Worm (Caenorhabditis elegans): ENCODE measurements around the gene pifk-1.

Gene pifk-1

DNA sequence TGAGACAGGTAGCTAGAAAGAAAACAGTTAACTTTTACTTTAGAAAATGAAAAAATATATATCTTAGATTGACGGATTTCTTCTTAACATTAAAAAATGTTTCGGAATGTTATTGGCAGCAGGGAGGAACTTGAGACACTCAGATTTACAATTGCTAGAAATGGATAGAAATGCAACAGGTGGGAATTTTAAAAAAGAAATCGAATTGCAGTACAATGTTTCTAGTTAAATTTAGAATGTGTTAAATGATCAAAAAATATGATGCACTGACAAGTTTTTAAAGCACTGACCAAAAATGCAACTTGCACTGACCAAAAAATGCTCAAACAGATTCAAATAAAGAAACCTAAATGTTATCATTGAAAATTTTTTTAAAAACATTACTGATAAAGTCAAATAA lies 1.8 kb upstream of the pifk-1 start:
- no peak for TF ChIP-seq npax-4 (tag; optimal IDR thresholded peaks at IDR 0.05)
- TF ChIP-seq ceh-48 (tag; optimal IDR thresholded peaks at IDR 0.05) = no peak
- TF ChIP-seq ceh-22 (tag; optimal IDR thresholded peaks at IDR 0.05) = no peak
- no peak for TF ChIP-seq gmeb-2 (tag; optimal IDR thresholded peaks at IDR 0.05)
- no peak for TF ChIP-seq nhr-11 (tag; optimal IDR thresholded peaks at IDR 0.05)
- TF ChIP-seq hlh-8 (tag; optimal IDR thresholded peaks at IDR 0.05) = no peak
- TF ChIP-seq dmd-4 (tag; optimal IDR thresholded peaks at IDR 0.05; ENCODE audit: borderline replicate concordance) = no peak
- no peak for TF ChIP-seq nfya-1 (tag; optimal IDR thresholded peaks at IDR 0.05)
- TF ChIP-seq ceh-24 (tag; optimal IDR thresholded peaks at IDR 0.05) = no peak
- TF ChIP-seq ref-2 (tag; optimal IDR thresholded peaks at IDR 0.05) = no peak
- no peak for TF ChIP-seq elt-2 (tag; optimal IDR thresholded peaks at IDR 0.05)
- no peak for TF ChIP-seq ztf-16 (tag; optimal IDR thresholded peaks at IDR 0.05)
- no peak for TF ChIP-seq hlh-15 (tag; optimal IDR thresholded peaks at IDR 0.05)
- TF ChIP-seq ama-1 (optimal IDR thresholded peaks at IDR 0.05) = no peak
- no peak for TF ChIP-seq ceh-34 (tag; optimal IDR thresholded peaks at IDR 0.05)
- no peak for TF ChIP-seq elt-4 (tag; optimal IDR thresholded peaks at IDR 0.05)
- no peak for TF ChIP-seq zip-5 (tag; optimal IDR thresholded peaks at IDR 0.05)
- TF ChIP-seq pat-9 (tag; optimal IDR thresholded peaks at IDR 0.05) = no peak

ce11 chrX:918097-918496 lies 6.2 kb downstream of the pifk-1 start, which contains the start of gene F35H12.5:
F35H12.5 (plus strand) TSS chrX:918397.
- TF ChIP-seq ztf-16 (tag; optimal IDR thresholded peaks at IDR 0.05) (no peak), nhr-11 (tag; optimal IDR thresholded peaks at IDR 0.05) (no peak), pqm-1 (tag; optimal IDR thresholded peaks at IDR 0.05) (no peak), fkh-6 (tag; optimal IDR thresholded peaks at IDR 0.05) (no peak), Y22D7AL.16 (tag; optimal IDR thresholded peaks at IDR 0.05) (no peak), unc-3 (GFP tag; conservative IDR thresholded peaks at IDR 0.05) (no peak), unc-3 (tag; optimal IDR thresholded peaks at IDR 0.05) (no peak), tbx-7 (tag; optimal IDR thresholded peaks at IDR 0.05) (no peak), syd-9 (tag; optimal IDR thresholded peaks at IDR 0.05) (no peak), pax-1 (tag; optimal IDR thresholded peaks at IDR 0.05) (no peak), C08G9.2 (tag; optimal IDR thresholded peaks at IDR 0.05) (no peak), ceh-22 (tag; optimal IDR thresholded peaks at IDR 0.05) (no peak), pha-4 (tag; optimal IDR thresholded peaks at IDR 0.05) (no peak), fkh-10 (GFP tag; optimal IDR thresholded peaks at IDR 0.05) (no peak), nhr-232 (tag; optimal IDR thresholded peaks at IDR 0.05) (no peak), ceh-45 (GFP tag; IDR thresholded peaks at IDR 0.05) (no peak), hlh-6 (tag; optimal IDR thresholded peaks at IDR 0.05) (no peak), ceh-34 (tag; optimal IDR thresholded peaks at IDR 0.05) (no peak), ceh-31 (tag; optimal IDR thresholded peaks at IDR 0.05) (no peak), unc-86 (tag; optimal IDR thresholded peaks at IDR 0.05) (no peak), ahr-1 (tag; optimal IDR thresholded peaks at IDR 0.05) (no peak)

- TF ChIP-seq tbx-2 (tag; optimal IDR thresholded peaks at IDR 0.05) (peak; percentile 27), pax-1 (tag; optimal IDR thresholded peaks at IDR 0.05) (no peak), hlh-8 (tag; optimal IDR thresholded peaks at IDR 0.05) (peak; percentile 31), lin-11 (tag; optimal IDR thresholded peaks at IDR 0.05) (no peak), gmeb-2 (tag; optimal IDR thresholded peaks at IDR 0.05) (no peak), T23F11.4 (GFP tag; optimal IDR thresholded peaks at IDR 0.05) (no peak), ref-2 (tag; optimal IDR thresholded peaks at IDR 0.05) (peak; percentile 16), ceh-6 (GFP tag; optimal IDR thresholded peaks at IDR 0.05) (no peak), unc-42 (tag; optimal IDR thresholded peaks at IDR 0.05) (peak; percentile 27), fax-1 (tag; optimal IDR thresholded peaks at IDR 0.05) (no peak), dve-1 (tag; optimal IDR thresholded peaks at IDR 0.05) (no peak), eyg-1 (tag; optimal IDR thresholded peaks at IDR 0.05) (no peak), ceh-31 (tag; optimal IDR thresholded peaks at IDR 0.05) (peak; percentile 66), sox-4 (tag; optimal IDR thresholded peaks at IDR 0.05) (no peak), syd-9 (tag; optimal IDR thresholded peaks at IDR 0.05) (no peak), sdc-2 (tag; optimal IDR thresholded peaks at IDR 0.05) (peak; percentile 24), unc-3 (GFP tag; conservative IDR thresholded peaks at IDR 0.05) (no peak), unc-3 (tag; optimal IDR thresholded peaks at IDR 0.05) (no peak), che-1 (tag; optimal IDR thresholded peaks at IDR 0.05) (no peak), ceh-2 (tag; optimal IDR thresholded peaks at IDR 0.05) (peak; percentile 63), C08G9.2 (tag; optimal IDR thresholded peaks at IDR 0.05) (peak; percentile 38), C38D4.7 (GFP tag; optimal IDR thresholded peaks at IDR 0.05) (no peak), ceh-48 (tag; optimal IDR thresholded peaks at IDR 0.05) (peak; percentile 34), pros-1 (tag; optimal IDR thresholded peaks at IDR 0.05) (no peak), ceh-34 (tag; optimal IDR thresholded peaks at IDR 0.05) (peak; percentile 64), ztf-16 (tag; optimal IDR thresholded peaks at IDR 0.05) (no peak), sox-2 (GFP tag; IDR thresholded peaks at IDR 0.05) (no peak), hlh-6 (tag; optimal IDR thresholded peaks at IDR 0.05) (peak; percentile 13)
Observed at ce11 chrX:915510-915909, 8.8 kb downstream of the pifk-1 start, which contains the start of gene sel-12. sel-12 (plus strand) TSS chrX:915867.
